Fruit fly (Drosophila melanogaster) Kc167 (cell line): ENCODE results near the gene CG12541.

Source experiments
- h ChIP-seq: fragments of >200 bp; optimal IDR thresholded peaks from 3 replicates; lab custom pipeline; 2018; ENCODE audit warnings: missing external identifiers
- insv ChIP-seq: fragments of >200 bp; optimal IDR thresholded peaks from 3 replicates; lab custom pipeline; 2018; ENCODE audit warnings: missing external identifiers
- psq ChIP-seq: fragments of >200 bp; optimal IDR thresholded peaks from 2 replicates; lab custom pipeline; 2017; ENCODE audit warnings: missing external identifiers
- ttk ChIP-seq: sonication (Bioruptor generic); optimal IDR thresholded peaks from 2 replicates; lab custom pipeline; 2017; ENCODE audit warnings: missing external identifiers

DNA sequence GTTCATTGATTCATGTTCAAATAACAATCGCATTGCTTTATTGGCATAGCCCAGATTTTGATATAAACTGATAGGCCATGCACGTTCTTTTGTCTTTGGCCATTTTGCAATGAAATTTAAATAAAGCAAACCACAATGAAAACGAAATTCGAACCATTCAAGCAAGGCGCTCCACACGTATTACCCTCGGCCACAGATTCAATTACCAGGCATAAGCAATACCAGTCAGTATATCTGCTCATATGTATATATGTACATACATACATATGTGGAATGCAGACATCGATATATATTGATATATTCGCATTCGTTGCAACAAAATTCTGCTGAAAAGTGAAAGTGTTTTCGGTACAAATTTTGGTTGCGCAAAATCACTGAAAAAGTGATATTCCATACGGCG lies 70.6 kb downstream of the CG12541 start:
- TF ChIP-seq psq (lab: Kevin White, UChicago) (no peak), h (lab: Kevin White, UChicago) (no peak), insv (lab: Kevin White, UChicago) (no peak), ttk (no peak)
